Worm (Caenorhabditis elegans): ENCODE measurements around the gene ldb-1.

The ldb-1 gene

DNA sequence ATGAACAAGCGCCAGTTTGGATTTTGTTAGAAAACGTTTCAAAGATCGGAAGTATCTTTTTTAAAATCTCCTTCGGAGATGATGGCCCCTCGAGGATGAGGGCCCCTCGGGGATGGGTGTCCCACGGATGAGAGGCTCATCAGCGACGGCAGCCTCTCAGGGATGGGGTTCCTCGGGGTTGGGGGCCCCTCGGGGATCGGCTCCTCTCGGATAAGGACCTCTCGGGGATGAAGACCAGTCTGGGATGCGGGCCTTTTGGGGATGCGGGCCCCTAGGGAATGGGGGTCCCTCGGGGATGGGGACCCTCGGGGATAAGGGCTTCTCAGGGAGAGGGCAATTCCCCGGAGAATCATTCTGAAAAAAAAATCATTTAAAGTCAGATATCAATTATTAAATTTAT is 21.6 kb downstream of the ldb-1 start:
- no peak for TF ChIP-seq unc-62 (GFP tag; optimal IDR thresholded peaks at IDR 0.05)

DNA sequence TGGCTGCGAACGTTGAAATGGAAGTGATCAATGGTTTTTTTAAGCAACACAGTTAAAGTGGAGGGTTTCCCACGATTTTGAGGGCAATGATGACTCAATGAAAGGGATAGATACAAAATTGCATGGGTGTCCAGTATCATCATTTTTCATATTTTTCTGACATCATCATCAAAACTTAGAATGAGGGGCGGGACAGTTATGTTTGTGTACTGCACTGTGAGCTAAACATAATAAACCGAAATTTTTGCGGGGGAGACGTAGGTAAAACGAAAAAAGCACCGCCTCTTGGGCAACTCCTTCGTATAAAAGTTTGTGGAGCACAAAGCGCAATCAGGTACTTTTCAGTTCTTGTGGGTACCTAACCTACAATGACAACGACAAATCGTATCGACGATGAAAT is 24.9 kb downstream of the ldb-1 start, which contains the start of gene C09F12.2:
Gene C09F12.2, plus strand, starts transcription at position 301 of the 400 bp plus-strand sequence.
- no peak for TF ChIP-seq unc-62 (GFP tag; optimal IDR thresholded peaks at IDR 0.05)

DNA sequence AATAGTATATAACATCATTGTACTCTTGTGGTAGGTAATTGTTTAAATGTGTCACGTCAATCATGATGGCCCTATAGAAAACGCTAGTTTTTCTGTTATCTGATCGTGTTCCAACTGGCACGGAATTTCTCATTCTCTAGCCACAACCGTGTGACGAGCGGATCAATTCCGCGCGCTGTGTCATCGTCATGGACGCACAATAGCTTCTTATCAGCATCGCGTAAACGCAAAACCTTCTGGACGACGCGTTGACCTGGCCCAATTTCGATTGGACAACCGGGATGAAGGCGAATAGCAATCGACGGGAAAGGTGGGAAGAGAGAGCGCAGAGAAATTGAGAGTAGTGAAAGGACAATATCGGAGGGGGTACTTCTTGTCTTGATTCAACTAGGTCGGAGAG is 28.3 kb downstream of the ldb-1 start, which contains the start of gene lpr-3:
Gene lpr-3, plus strand, starts transcription at position 374 of the 400 bp plus-strand sequence.
- no peak for TF ChIP-seq unc-62 (GFP tag; optimal IDR thresholded peaks at IDR 0.05)

DNA sequence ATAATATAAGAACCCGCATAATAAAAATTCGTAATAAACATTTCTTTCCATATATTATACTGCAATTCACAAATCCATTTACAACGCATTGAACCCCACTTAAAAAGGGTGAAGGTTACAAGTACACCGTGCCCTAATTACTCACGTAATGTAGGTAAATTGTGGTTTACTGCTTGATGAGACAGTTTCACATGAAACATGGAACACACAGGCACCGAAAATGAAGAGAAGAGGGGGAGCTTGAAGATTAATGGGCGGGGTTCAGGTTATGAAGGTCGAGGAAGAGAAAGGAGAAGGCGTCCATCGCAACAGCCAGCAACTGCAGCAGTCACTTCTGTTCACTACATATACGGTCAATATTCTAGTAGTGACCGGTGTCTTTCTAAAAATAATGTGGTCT is 31.0 kb downstream of the ldb-1 start, which contains the start of gene lpr-6:
Gene lpr-6, plus strand, starts transcription at position 251 of the 400 bp plus-strand sequence.
- TF ChIP-seq unc-62 (GFP tag; optimal IDR thresholded peaks at IDR 0.05): no peak

DNA sequence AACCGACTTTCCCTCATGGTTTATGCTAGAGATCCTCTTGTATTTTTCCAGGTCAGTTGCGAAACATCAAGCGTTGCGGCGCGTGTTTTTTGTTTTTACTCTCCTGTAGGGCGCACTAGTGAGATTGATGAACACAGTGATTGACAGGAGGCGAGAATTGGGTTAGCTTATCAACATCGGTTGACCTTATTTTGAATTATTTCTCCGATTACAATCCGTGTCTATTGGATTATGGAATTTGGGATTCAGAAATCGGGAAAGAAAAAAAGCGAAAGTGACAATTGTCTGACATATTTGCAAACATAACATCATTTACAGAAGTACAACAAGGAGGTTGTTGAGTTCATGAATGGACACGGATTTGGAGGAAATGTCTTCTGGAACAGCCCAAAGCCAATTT is 32.2 kb downstream of the ldb-1 start:
- no peak for TF ChIP-seq unc-62 (GFP tag; optimal IDR thresholded peaks at IDR 0.05)

- TF ChIP-seq unc-62 (GFP tag; optimal IDR thresholded peaks at IDR 0.05): no peak
Observed at ce11 chrX:11061904-11062303, 33.2 kb downstream of the ldb-1 start, which contains the start of gene lpr-5. lpr-5 (plus strand) TSS chrX:11062123.

DNA sequence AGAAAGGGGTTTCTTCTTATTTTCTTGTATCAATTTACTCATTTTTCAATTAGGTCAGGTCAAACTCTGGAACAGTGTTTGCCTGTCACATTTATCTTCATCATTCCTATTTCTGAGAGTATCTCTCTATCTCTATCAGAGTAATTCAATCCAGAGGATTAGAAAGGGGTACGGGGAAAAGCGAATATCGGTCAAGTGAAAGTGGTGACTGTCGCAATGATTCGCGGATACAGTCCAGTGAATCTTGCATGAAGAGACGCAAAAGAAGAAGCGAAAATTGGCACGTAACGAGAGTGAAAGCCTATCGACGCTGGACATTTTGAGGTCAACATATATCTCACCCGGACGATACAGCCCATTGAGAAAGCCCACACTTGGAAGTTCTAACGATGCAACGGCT is 36.1 kb downstream of the ldb-1 start, which contains the start of gene lpr-4:
Gene lpr-4, plus strand, starts transcription at position 328 of the 400 bp plus-strand sequence.
- TF ChIP-seq unc-62 (GFP tag; optimal IDR thresholded peaks at IDR 0.05): no peak

DNA sequence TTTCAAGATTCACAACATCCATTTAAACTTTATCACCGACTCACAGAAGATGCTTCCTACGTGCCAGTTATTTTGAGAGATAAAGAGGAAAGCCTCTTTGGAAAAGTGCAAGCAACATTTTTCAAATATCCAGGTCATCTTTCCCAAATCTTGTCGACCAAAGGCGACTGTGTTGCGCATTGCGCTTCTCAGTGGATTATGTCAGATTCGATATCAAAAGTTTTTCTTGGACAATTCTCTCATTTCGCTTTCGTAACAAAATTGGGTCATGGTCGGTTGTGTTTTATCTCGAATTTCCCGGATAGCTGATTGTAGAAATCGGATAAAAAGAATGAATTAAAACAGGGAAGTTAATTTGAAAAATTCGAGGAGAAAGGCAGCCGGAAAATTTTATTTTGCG is 38.5 kb downstream of the ldb-1 start:
- TF ChIP-seq unc-62 (GFP tag; optimal IDR thresholded peaks at IDR 0.05): no peak

ce11 chrX:11068334-11068733 is 39.6 kb downstream of the ldb-1 start, which contains the start of gene apt-9:
apt-9 (plus strand) TSS chrX:11068527.
- no peak for TF ChIP-seq unc-62 (GFP tag; optimal IDR thresholded peaks at IDR 0.05)

- TF ChIP-seq unc-62 (GFP tag; optimal IDR thresholded peaks at IDR 0.05): no peak
Observed at ce11 chrX:11072701-11073100, 44.0 kb downstream of the ldb-1 start.

DNA sequence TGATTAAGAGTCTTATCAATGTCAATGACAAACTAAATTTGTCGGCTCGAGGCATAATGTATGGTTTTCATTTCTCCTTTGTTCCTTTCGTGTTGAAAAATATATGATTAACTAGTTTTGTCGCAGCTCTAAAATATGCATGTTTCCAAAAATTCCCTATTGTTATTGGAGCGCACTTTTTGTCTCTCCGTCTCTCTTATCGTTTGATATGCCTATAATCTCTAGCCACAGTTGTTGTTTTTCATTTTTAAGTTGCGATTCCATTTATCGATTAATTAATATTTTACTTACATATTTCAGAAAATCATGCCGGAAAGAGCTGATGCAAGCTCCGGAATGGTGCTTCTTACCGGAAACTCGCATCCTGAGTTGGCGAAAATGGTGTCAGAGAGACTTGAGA is 44.6 kb downstream of the ldb-1 start, which contains the start of gene W04G3.5:
Gene W04G3.5, plus strand, starts transcription at position 301 of the 400 bp plus-strand sequence.
- no peak for TF ChIP-seq unc-62 (GFP tag; optimal IDR thresholded peaks at IDR 0.05)

ce11 chrX:11076491-11076890 is 47.8 kb downstream of the ldb-1 start, which contains the start of gene W04G3.12:
W04G3.12 (minus strand) TSS chrX:11076801.
- TF ChIP-seq unc-62 (GFP tag; optimal IDR thresholded peaks at IDR 0.05): no peak

ce11 chrX:11078150-11078549 is 49.4 kb downstream of the ldb-1 start, which contains the start of gene W04G3.10:
W04G3.10 (minus strand) TSS chrX:11078250.
- TF ChIP-seq unc-62 (GFP tag; optimal IDR thresholded peaks at IDR 0.05): no peak

ce11 chrX:11079667-11080066 is 51.0 kb downstream of the ldb-1 start, which contains the start of gene W04G3.13:
W04G3.13 (minus strand) TSS chrX:11079767.
- TF ChIP-seq unc-62 (GFP tag; optimal IDR thresholded peaks at IDR 0.05): no peak

DNA sequence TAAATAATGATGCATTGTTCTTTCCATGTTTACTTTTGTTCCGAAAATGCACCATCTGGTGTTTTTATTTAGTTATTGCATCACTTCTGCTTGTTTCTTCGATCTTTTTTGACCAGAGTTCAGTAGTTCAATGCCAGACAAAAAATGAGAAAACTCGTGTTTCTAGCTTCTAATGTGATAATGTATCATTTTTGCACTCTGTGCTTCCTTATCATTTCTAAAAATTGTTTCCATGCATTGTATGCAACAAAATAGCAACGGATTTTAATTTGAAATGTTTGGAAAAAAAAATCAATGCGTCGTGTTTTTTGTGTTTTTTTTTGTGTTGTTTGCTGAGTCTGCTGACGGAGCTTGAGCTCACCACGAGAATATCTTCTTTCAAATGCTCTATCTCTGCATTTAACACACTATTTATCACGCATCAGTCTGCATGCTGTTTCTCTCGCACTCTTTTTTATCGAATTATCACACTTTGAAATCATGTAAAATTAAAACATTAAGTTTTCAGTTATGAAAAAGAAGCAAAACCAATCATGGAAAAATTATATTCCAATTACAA is 51.5 kb downstream of the ldb-1 start, which contains the start of gene sulp-7:
Gene sulp-7, plus strand, starts transcription at position 509 of the 559 bp plus-strand sequence.
- TF ChIP-seq unc-62 (GFP tag; optimal IDR thresholded peaks at IDR 0.05): no peak

DNA sequence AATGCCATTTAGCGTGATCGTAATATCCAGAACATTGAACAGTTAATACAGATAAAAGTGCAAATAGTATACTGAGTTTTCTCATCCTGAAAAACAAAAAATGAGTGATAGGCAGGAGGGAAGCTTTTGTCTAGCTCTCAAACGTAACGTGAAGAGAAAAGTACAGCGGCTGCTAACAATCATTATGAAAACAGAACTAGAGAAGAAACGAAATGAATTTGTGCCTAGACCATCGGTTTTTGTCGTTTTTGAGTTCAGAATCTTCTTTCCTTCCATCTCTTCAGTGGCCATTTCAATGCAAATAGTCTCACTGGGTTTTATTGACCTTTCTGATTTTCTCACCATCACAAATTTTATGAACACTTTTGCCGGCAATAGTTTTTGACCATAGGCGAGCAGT is 56.4 kb downstream of the ldb-1 start, which contains the start of gene W04G3.7:
Gene W04G3.7, minus strand, starts transcription at position 101 of the 400 bp plus-strand sequence.
- no peak for TF ChIP-seq unc-62 (GFP tag; optimal IDR thresholded peaks at IDR 0.05)

- TF ChIP-seq unc-62 (GFP tag; optimal IDR thresholded peaks at IDR 0.05): no peak
Observed at ce11 chrX:11088952-11089351, 60.2 kb downstream of the ldb-1 start, which contains the start of gene W04G3.11. W04G3.11 (plus strand) TSS chrX:11089195.

Data from whole organism, dauer.